Fruit fly (Drosophila melanogaster) whole organism, wandering third instar larva: ENCODE data around the gene CG18265.

ENCODE experiments used
- Abd-B ChIP-seq: fragments of >200 bp; optimal IDR thresholded peaks from 2 replicates; lab custom pipeline; 2017; ENCODE audit warnings: missing biosample characterization, missing genetic modification characterization
- CG32264 ChIP-seq: fragments of 200-800 bp; sonication (Bioruptor generic); optimal IDR thresholded peaks from 2 replicates; lab custom pipeline; 2016; ENCODE audit warnings: missing biosample characterization, missing genetic modification characterization
- CG9705 ChIP-seq: fragments of 200-800 bp; sonication (Bioruptor generic); optimal IDR thresholded peaks from 2 replicates; lab custom pipeline; 2018; ENCODE audit warnings: missing biosample characterization, mild to moderate bottlenecking, missing genetic modification characterization
- CrebA ChIP-seq: fragments of 200-800 bp; sonication (Bioruptor generic); optimal IDR thresholded peaks from 2 replicates; lab custom pipeline; 2016; ENCODE audit warnings: missing biosample characterization, mild to moderate bottlenecking, missing genetic modification characterization, borderline replicate concordance
- Dfd ChIP-seq: fragments of >200 bp; optimal IDR thresholded peaks from 2 replicates; lab custom pipeline; 2017; ENCODE audit warnings: missing biosample characterization, missing genetic modification characterization
- Dif ChIP-seq: fragments of 200-275, 200-300 bp; sonication (Bioruptor generic); optimal IDR thresholded peaks from 2 replicates; lab custom pipeline; 2018; ENCODE audit warnings: missing biosample characterization, missing genetic modification characterization; ENCODE audit not compliant: partially characterized antibody
- GATAd ChIP-seq: sonication (Bioruptor generic); optimal IDR thresholded peaks from 2 replicates; lab custom pipeline; 2016; ENCODE audit warnings: missing biosample characterization, missing genetic modification characterization
- HLH106 ChIP-seq: fragments of 200-800 bp; optimal IDR thresholded peaks from 3 replicates; lab custom pipeline; 2019; ENCODE audit warnings: missing biosample characterization, mild to moderate bottlenecking, missing genetic modification characterization, moderate library complexity
- Hnf4 ChIP-seq: fragments of 200-800 bp; sonication (Bioruptor generic); optimal IDR thresholded peaks from 2 replicates; lab custom pipeline; 2016; ENCODE audit warnings: missing biosample characterization, mild to moderate bottlenecking, missing genetic modification characterization
- Hr78 ChIP-seq: fragments of >200 bp; optimal IDR thresholded peaks from 2 replicates; lab custom pipeline; 2017; ENCODE audit warnings: missing biosample characterization, missing genetic modification characterization
- Hr83 ChIP-seq: fragments of 200-300 bp; sonication (Bioruptor generic); optimal IDR thresholded peaks from 2 replicates; lab custom pipeline; 2016; ENCODE audit warnings: missing biosample characterization, mild to moderate bottlenecking, missing genetic modification characterization, moderate library complexity; ENCODE audit not compliant: poor library complexity, severe bottlenecking
- Jra ChIP-seq: sonication (Bioruptor generic); optimal IDR thresholded peaks from 2 replicates; lab custom pipeline; 2016; ENCODE audit warnings: missing biosample characterization, missing genetic modification characterization
- Mio ChIP-seq: sonication (Bioruptor generic); optimal IDR thresholded peaks from 2 replicates; lab custom pipeline; 2016; ENCODE audit warnings: missing biosample characterization, missing genetic modification characterization
- Myc ChIP-seq: fragments of >200 bp; optimal IDR thresholded peaks from 2 replicates; lab custom pipeline; 2017
- N ChIP-seq: fragments of >200 bp; optimal IDR thresholded peaks from 2 replicates; lab custom pipeline; 2018; ENCODE audit warnings: missing biosample characterization, missing external identifiers, missing genetic modification characterization
- OdsH ChIP-seq: fragments of 200-800 bp; sonication (Bioruptor generic); optimal IDR thresholded peaks from 2 replicates; lab custom pipeline; 2016; ENCODE audit warnings: missing biosample characterization, mild to moderate bottlenecking, missing genetic modification characterization
- Rel ChIP-seq, 2 experiments: fragments of 200-800 bp; sonication (Bioruptor generic) in 1 of 2; optimal IDR thresholded peaks; 2 replicates in 1 of 2; 3 replicates in 1 of 2; lab custom pipeline; 2016 to 2019; ENCODE audit warnings: mild to moderate bottlenecking in 2 of 2, missing biosample characterization in 2 of 2, missing genetic modification characterization in 2 of 2, moderate library complexity in 1 of 2
- Sp1 ChIP-seq: fragments of 200-800 bp; sonication (Bioruptor generic); optimal IDR thresholded peaks from 3 replicates; lab custom pipeline; 2019; ENCODE audit warnings: missing biosample characterization, mild to moderate bottlenecking, missing genetic modification characterization, moderate library complexity
- Vsx2 ChIP-seq: fragments of 200-300, 225-300 bp; sonication (Bioruptor generic); optimal IDR thresholded peaks from 2 replicates; lab custom pipeline; 2018; ENCODE audit warnings: missing biosample characterization, missing genetic modification characterization; ENCODE audit not compliant: partially characterized antibody
- br ChIP-seq: fragments of 200-800 bp; sonication (Bioruptor generic); optimal IDR thresholded peaks from 2 replicates; lab custom pipeline; 2016; ENCODE audit warnings: missing biosample characterization, missing genetic modification characterization
- brk ChIP-seq: fragments of 200-800 bp; sonication (Bioruptor generic); optimal IDR thresholded peaks from 2 replicates; lab custom pipeline; 2016; ENCODE audit warnings: missing biosample characterization, mild to moderate bottlenecking, missing genetic modification characterization
- dl ChIP-seq, 2 experiments: fragments of 175-275, 200-275 bp in 1 of 2; fragments of 200-275 bp in 1 of 2; sonication (Bioruptor generic); optimal IDR thresholded peaks; lab custom pipeline; 2018; ENCODE audit warnings: mild to moderate bottlenecking in 2 of 2, missing biosample characterization in 2 of 2, missing genetic modification characterization in 2 of 2, moderate library complexity in 2 of 2; ENCODE audit not compliant: partially characterized antibody in 2 of 2, insufficient read depth in 1 of 2
- dmrt93B ChIP-seq: fragments of 200-800 bp; sonication (Bioruptor generic); optimal IDR thresholded peaks from 2 replicates; lab custom pipeline; 2018; ENCODE audit warnings: missing biosample characterization, mild to moderate bottlenecking, missing genetic modification characterization
- dsf ChIP-seq: sonication (Bioruptor generic); optimal IDR thresholded peaks from 2 replicates; lab custom pipeline; 2016; ENCODE audit warnings: missing biosample characterization, missing genetic modification characterization, borderline replicate concordance
- ey ChIP-seq: fragments of 200-800 bp; sonication (Bioruptor generic); optimal IDR thresholded peaks from 2 replicates; lab custom pipeline; 2016; ENCODE audit warnings: missing biosample characterization, missing genetic modification characterization
- foxo ChIP-seq, 2 experiments: fragments of 200-800 bp; sonication (Bioruptor generic); optimal IDR thresholded peaks; 2 replicates in 1 of 2; 3 replicates in 1 of 2; lab custom pipeline; 2016 to 2017; ENCODE audit warnings: missing biosample characterization in 2 of 2, missing genetic modification characterization in 2 of 2
- fru ChIP-seq: fragments of 200-800 bp; sonication (Bioruptor generic); optimal IDR thresholded peaks from 3 replicates; lab custom pipeline; 2016; ENCODE audit warnings: missing biosample characterization, mild to moderate bottlenecking, missing genetic modification characterization
- h ChIP-seq: fragments of 200-800 bp; sonication (Bioruptor generic); optimal IDR thresholded peaks from 3 replicates; lab custom pipeline; 2016; ENCODE audit warnings: missing biosample characterization, mild to moderate bottlenecking, missing genetic modification characterization
- jim ChIP-seq: fragments of 175-275, 200-325 bp; sonication (Bioruptor generic); optimal IDR thresholded peaks from 2 replicates; lab custom pipeline; 2016; ENCODE audit warnings: missing biosample characterization, mild to moderate bottlenecking, missing genetic modification characterization
- lola ChIP-seq: fragments of >200 bp; optimal IDR thresholded peaks from 2 replicates; lab custom pipeline; 2017; ENCODE audit warnings: missing biosample characterization, missing genetic modification characterization
- pan ChIP-seq: fragments of >200 bp; optimal IDR thresholded peaks from 2 replicates; lab custom pipeline; 2017
- psq ChIP-seq: fragments of 200-800 bp; sonication (Bioruptor generic); optimal IDR thresholded peaks from 3 replicates; lab custom pipeline; 2017; ENCODE audit warnings: missing biosample characterization, mild to moderate bottlenecking, missing genetic modification characterization, moderate library complexity
- rgr ChIP-seq: fragments of 200-800 bp; sonication (Bioruptor generic); optimal IDR thresholded peaks from 3 replicates; lab custom pipeline; 2016; ENCODE audit warnings: missing biosample characterization, mild to moderate bottlenecking, missing genetic modification characterization
- sage ChIP-seq: fragments of 200-800 bp; sonication (Bioruptor generic); optimal IDR thresholded peaks from 2 replicates; lab custom pipeline; 2016; ENCODE audit warnings: missing biosample characterization, mild to moderate bottlenecking, missing genetic modification characterization
- sv ChIP-seq: fragments of 200-800 bp; sonication (Bioruptor generic); optimal IDR thresholded peaks from 3 replicates; lab custom pipeline; 2016; ENCODE audit warnings: missing biosample characterization, missing genetic modification characterization
- tai ChIP-seq: sonication (Bioruptor generic); optimal IDR thresholded peaks from 2 replicates; lab custom pipeline; 2016; ENCODE audit warnings: missing biosample characterization, missing genetic modification characterization
- usp ChIP-seq: fragments of >200 bp; optimal IDR thresholded peaks from 2 replicates; lab custom pipeline; 2017; ENCODE audit warnings: missing biosample characterization, missing genetic modification characterization
- woc ChIP-seq: sonication (Bioruptor generic); optimal IDR thresholded peaks from 2 replicates; lab custom pipeline; 2016; ENCODE audit warnings: missing biosample characterization, mild to moderate bottlenecking, missing genetic modification characterization

CG18265 gene

DNA sequence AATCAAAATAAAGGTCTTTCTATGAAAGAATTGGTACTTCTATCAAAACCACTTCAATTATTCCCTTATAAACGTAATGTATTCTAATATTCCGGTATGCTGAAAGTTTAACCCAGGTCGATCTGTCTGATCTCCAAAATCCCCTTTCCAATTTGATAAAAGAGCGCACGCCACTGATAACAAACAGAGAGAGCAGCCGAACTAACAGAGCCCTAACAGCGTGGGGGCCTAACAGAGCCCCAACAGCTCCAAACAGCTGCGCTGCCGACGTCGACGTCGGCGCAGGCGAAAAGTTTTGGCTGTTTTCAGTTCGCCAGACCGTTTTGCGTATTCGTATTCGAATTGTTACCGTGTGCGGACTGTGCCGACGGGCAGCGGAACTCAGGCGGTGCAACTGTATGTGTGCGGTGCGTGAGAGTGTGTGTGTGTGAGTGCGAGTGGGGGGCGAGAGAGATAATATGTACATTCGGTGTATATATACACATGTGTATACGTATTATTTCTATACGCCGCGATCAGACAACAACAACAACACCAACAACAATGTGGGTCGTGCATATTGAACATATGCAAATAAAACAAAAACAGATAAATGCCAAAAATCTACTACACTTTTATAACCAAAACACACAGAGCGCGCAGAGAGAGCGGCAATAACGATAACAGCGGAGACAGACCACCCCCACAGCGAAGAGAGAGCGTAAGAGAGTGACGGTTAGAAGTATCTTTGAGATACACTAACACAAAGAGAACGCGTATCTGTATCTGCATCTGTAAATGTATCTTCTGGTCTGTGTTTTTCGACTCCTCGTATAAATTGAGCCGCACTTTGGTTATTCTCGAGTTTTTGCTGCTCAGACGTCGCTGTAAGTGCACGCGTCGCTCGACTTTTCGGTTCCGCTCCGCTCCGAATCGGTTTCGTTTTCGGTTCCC lies 47.9 kb downstream of the CG18265 start, which contains the start of gene Oatp74D:
Gene Oatp74D (plus strand): TSS at position 325 of the 933 bp plus-strand sequence.
- peak; percentile 18 for TF ChIP-seq HLH106
- no peak for TF ChIP-seq Mio (GFP tag; lab: Kevin White, UChicago)
- TF ChIP-seq N (GFP tag; lab: Kevin White, UChicago) = peak; percentile 89
- no peak for TF ChIP-seq sv (GFP tag; lab: Kevin White, UChicago)
- peak; percentile 53 for TF ChIP-seq sage (GFP tag; lab: Kevin White, UChicago)
- peak; percentile 52 for TF ChIP-seq Abd-B
- peak; percentile 59 to 74 for TF ChIP-seq dl (GFP tag; optimal IDR thresholded peaks at IDR 0.05; lab: Kevin White, UChicago; ENCODE audit: insufficient read depth in 1 of 2, partially characterized antibody in 2 of 2)
- TF ChIP-seq CrebA (GFP tag; lab: Kevin White, UChicago) = peak; percentile 75
- TF ChIP-seq tai (GFP tag; lab: Kevin White, UChicago) = peak; percentile 57
- no peak for TF ChIP-seq CG9705 (GFP tag; lab: Kevin White, UChicago)
- TF ChIP-seq CG32264 (GFP tag; lab: Kevin White, UChicago) = peak; percentile 57
- TF ChIP-seq ey (GFP tag; lab: Kevin White, UChicago) = peak; percentile 63
- TF ChIP-seq foxo (GFP tag; optimal IDR thresholded peaks at IDR 0.05; lab: Kevin White, UChicago) = peak; percentile 3 to 72
- TF ChIP-seq dmrt93B (GFP tag; lab: Kevin White, UChicago) = no peak
- peak; percentile 38 for TF ChIP-seq Sp1 (GFP tag; lab: Kevin White, UChicago)
- TF ChIP-seq Myc (lab: Kevin White, UChicago) = no peak
- peak; percentile 13 for TF ChIP-seq Jra (GFP tag; lab: Kevin White, UChicago)
- peak; percentile 34 for TF ChIP-seq woc (GFP tag; lab: Kevin White, UChicago)
- no peak for TF ChIP-seq dsf (GFP tag; lab: Kevin White, UChicago)
- no peak for TF ChIP-seq Hr78 (GFP tag; lab: Kevin White, UChicago)
- TF ChIP-seq OdsH (GFP tag; lab: Kevin White, UChicago) = peak; percentile 60
- no peak for TF ChIP-seq pan
- peak; percentile 51 for TF ChIP-seq Hnf4 (GFP tag; lab: Kevin White, UChicago)
- no peak for TF ChIP-seq GATAd (GFP tag; lab: Kevin White, UChicago)
- no peak for TF ChIP-seq Dfd (GFP tag; lab: Kevin White, UChicago)
- no peak for TF ChIP-seq usp (GFP tag; lab: Kevin White, UChicago)
- TF ChIP-seq psq = peak; percentile 46
- TF ChIP-seq rgr (GFP tag; lab: Kevin White, UChicago) = peak; percentile 71
- TF ChIP-seq h (GFP tag; lab: Kevin White, UChicago) = peak; percentile 71
- peak; percentile 52 for TF ChIP-seq Rel (GFP tag; optimal IDR thresholded peaks at IDR 0.05; lab: Kevin White, UChicago)
- TF ChIP-seq Rel (tag; optimal IDR thresholded peaks at IDR 0.05; lab: Kevin White, UChicago) = peak; percentile 73
- TF ChIP-seq br = peak; percentile 50
- TF ChIP-seq Dif = peak; percentile 73
- TF ChIP-seq Vsx2 (GFP tag; lab: Kevin White, UChicago) = peak; percentile 53
- TF ChIP-seq Hr83 (GFP tag; lab: Kevin White, UChicago) = peak; percentile 41
- peak; percentile 60 for TF ChIP-seq fru (GFP tag; lab: Kevin White, UChicago)
- TF ChIP-seq lola (GFP tag; lab: Kevin White, UChicago) = no peak
- peak; percentile 41 for TF ChIP-seq brk (GFP tag; lab: Kevin White, UChicago)
- no peak for TF ChIP-seq jim (GFP tag; lab: Kevin White, UChicago)
- TF ChIP-seq, all 38 proteins: peak for 25
